Fruit fly (Drosophila melanogaster): ENCODE measurements around the gene CG14286.
A peak's percentile ranks its signal among the peaks of the same experiment; 100 is the strongest.

Gene CG14286

DNA sequence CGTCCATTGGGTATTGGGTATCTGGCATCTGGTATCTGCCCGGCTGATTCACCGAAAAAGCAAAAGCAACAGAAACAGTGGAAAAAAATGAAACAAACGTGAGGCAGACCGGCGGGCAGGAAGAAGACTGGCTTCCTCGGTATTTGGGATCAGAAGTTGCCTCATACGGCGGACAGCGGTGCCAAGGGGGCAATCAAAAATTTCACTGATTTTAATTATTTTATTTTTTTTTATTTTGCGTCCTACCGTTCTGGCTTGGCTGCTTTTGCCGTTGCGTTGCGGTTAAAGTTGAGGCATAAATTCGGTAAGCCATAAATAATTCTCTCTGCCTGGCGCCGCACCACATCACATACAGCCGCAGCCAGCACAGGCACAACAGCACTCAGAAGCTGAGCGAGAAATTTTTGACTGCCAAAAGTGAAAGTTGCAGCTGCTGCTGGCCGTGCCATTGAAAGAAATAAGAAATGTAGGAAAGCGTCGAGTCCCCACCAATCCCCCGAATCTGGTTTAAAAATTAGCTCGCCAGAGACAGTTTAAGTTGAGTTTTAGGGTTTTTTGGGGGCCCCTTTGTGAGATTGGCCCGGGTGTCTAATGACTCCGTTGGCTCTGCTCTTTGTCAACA is 12.7 kb downstream of the CG14286 start:
- TF ChIP-seq noc (tag; optimal IDR thresholded peaks at IDR 0.05), result no peak

DNA sequence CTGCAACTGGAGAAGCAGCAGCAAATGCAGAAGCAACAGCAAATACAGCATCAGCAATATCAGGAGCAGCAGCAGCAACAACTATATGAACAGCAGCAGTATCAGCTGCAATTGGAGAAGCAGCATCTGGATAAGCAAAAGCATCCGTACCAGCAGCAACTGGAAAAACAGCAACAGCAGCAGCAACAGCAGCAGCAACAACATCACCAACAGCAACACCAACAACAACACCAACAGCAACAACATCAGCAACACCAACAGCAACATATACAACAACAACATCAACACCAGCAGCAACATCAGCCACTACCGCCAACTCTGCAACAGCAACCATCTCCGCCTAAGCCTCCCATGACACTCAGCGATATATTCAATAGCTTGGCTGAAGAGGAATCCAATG is 16.8 kb downstream of the CG14286 start:
- no peak for TF ChIP-seq noc (tag; optimal IDR thresholded peaks at IDR 0.05)

DNA sequence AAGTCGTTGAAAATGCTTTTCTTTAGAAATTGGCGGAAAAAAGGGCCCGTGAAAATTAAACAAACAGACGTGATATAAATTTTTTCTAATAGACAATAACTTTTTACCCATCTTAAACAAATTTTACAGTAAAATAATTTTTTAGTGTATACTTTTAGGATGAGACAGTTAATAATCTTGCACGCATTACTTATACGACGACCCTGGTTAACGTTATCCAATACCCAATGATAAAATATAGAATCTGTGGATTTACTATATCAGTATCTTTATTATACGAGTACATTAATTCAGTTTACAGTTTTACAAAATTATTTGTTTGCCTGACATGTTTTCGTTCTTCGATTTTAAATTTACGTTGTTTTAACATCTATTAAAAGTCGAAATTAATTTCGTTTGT is 20.7 kb downstream of the CG14286 start:
- no peak for TF ChIP-seq noc (tag; optimal IDR thresholded peaks at IDR 0.05)

DNA sequence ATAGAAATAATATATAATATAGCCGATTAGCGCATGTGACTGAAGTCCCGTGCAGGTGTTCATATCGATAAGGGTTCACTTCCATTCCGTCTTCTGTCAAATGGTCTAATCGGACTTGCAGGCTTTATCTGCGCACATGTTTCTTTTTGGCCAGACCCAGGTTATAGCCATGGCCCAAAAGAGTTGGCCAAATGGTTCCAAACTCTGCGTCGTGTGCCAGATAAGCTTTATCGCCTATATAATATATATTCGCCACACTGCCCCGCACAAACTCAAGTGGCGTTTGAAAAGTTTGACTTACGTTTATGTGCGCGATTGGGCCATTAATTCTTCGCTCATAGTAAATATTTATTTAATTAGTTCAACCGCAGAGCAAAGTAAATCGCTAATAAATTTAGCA is 27.4 kb downstream of the CG14286 start:
- peak; percentile 48 for TF ChIP-seq noc (tag; optimal IDR thresholded peaks at IDR 0.05)

DNA sequence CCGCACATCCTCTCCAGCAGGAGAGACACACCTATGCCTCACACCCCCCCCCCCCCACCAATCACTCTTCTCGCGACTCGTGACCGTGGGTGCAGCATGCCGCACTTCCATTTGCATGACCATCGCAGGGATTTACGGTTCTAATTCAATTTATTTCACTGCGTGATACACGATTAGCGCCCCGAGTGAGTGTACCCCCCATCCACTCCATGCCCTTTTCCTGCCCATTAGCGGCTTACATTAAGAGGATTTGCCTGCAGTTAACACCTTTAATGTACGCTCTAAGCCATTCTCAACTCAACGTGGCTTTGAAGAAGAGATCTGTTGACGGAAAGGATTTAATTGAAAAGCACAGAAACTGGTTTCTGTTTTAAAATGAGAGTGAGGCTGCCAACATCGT is 28.6 kb downstream of the CG14286 start:
- TF ChIP-seq noc (tag; optimal IDR thresholded peaks at IDR 0.05), result no peak

DNA sequence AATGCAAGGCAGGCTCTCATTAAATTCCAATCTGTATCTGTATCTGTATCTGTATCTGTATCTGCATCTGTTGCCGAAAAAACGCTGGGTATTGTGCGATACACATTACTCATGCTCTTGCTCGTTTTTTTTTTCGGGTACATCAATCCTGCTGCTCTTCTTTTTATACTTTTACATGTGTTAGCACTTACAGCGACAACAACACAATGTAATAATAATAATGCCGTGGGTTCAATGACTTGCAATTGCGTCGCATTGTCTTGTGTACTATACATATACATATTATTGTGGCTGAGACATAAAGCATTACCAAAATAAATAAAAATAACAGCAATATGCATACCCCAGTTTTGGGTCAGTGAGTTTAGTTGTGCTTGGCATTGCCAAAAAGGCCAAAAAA is 30.9 kb downstream of the CG14286 start:
- no peak for TF ChIP-seq noc (tag; optimal IDR thresholded peaks at IDR 0.05)

DNA sequence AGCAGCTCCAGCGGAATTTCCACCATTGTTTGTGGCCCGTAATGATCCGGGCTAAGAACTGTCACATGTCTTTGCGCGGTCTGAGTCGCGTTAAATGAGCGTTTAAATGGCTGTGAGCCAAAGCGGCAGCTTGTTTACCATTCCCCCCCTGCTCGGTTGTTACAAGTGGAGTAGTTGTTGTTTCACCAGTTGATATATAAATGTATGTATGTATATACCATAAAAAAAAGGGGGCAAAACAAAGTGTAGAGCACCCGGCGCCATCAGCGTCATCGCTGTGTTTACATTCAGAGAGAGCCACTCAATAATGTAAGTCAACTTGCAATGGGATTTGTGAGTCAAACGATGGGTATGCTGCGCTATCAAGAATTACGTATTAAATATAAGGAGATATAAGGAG is 33.0 kb downstream of the CG14286 start:
- no peak for TF ChIP-seq noc (tag; optimal IDR thresholded peaks at IDR 0.05)

DNA sequence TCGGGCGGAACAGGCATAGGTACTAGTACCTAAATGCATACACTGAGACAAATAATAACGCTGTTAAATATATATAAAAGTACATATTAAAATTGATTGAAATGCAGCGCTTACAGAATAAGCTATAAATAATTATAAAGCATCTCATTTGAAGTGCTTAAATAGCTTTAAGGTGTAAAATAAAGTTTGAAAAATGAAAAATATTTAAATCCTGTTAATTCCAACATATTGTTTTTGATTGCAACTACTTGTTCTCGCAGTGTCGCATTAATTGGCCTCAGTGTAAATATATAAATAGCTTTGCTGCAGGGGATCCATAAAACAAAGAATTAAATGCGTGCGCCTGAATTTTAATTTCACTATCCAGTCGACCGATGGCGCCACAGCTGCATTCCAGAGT is 34.5 kb downstream of the CG14286 start:
- TF ChIP-seq noc (tag; optimal IDR thresholded peaks at IDR 0.05), result no peak

DNA sequence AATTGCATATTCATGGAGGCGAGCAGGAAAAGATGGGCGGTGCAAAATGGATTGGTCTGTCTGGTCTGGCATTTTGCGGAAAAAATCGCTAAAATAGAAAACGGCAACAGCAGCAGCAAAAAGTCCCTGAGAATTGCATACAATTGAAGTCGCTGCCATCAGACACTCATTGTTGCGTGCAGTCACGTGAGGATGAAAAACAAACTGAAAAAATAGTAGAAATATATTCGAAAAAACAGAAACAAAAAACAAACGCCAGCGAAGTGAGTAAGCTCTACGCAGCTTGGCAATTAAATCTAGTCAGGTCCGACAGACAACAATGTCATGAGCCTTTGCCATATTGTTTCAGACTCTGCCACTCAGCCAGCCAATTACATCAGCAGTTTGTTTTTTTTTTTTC is 35.4 kb downstream of the CG14286 start:
- TF ChIP-seq noc (tag; optimal IDR thresholded peaks at IDR 0.05), result no peak

DNA sequence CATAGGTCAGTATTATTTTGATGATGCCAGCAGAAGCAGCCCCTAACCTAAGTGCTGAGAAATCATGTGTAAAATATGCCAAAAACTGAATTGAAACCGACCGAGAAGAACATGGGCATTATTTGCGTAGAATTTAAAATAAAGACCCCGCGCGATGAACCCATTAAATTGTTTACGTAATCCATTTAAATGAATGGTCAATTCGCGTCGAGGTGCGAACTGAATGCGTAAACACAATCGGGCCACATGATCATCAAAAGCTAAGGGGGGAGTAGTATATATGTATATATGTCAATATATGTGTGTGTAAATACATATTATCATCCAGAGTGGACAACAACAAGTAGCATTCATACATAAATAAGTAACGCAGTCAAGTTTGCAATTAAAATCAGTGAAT is 36.3 kb downstream of the CG14286 start:
- TF ChIP-seq noc (tag; optimal IDR thresholded peaks at IDR 0.05), result peak; percentile 29

DNA sequence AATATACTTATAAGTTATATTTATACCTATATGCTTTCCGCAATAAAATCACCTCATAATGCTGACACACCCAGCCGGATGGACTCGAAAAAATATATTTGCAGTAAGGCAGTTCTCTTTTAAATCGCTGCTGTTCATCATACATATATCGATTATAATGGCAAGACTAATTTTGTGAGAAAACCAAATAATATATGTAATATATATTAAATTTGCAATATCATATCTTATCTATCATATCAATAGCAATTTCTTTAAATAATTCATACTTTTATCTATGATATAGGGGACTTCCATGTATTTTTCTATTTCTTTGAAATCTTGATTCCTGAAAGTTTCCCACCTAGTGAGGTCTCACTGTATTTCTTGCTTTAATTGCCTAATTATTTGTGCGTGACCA is 38.7 kb downstream of the CG14286 start:
- TF ChIP-seq noc (tag; optimal IDR thresholded peaks at IDR 0.05), result peak; percentile 32

DNA sequence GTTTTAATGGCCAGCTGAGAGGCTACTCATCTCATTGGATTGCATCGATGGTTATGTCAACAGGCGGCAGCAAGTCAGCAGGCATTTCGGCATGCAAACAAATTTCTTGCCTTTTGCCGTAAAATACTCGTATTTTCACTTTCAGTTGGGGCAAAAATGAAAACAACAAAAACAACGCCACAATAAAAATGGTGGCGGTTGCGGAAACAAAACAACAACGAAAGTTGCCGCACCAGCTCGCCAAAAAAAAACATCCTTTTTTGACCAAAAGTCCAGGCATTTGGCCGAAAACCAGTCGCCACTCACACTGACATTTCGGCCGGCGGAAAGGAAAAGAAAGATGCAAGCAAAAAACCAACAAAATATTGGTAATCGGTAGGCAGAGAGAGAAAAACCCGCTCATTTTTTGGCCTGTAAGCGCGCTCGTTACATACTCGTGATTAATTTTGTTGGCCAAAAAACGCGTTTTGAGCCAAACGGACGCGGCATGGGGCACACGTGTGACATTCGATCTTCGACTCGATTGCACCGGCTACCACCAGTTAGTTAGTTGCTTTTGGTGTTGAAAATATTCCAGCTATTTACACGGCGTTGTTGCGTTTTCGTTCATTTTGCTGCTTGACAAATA is 40.3 kb downstream of the CG14286 start:
- TF ChIP-seq noc (tag; optimal IDR thresholded peaks at IDR 0.05), result no peak

DNA sequence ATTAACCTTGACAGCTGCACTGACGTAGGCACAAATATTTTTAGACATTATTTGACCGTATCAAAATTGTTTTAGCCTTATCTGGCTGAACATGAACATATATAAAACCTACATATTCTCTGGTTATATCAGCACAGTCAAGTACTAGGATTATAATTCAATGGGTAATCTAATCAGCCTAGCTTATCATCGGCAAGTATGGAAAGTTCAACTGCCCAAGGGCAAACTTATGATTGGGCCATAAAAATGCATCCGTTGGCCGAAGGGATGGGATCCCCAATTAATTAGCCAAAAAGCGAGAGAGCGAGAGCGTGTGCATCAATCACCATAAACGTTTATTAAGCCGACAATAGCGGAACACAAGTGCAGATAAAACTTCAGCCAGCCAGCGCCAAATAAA is 41.6 kb downstream of the CG14286 start:
- no peak for TF ChIP-seq noc (tag; optimal IDR thresholded peaks at IDR 0.05)

DNA sequence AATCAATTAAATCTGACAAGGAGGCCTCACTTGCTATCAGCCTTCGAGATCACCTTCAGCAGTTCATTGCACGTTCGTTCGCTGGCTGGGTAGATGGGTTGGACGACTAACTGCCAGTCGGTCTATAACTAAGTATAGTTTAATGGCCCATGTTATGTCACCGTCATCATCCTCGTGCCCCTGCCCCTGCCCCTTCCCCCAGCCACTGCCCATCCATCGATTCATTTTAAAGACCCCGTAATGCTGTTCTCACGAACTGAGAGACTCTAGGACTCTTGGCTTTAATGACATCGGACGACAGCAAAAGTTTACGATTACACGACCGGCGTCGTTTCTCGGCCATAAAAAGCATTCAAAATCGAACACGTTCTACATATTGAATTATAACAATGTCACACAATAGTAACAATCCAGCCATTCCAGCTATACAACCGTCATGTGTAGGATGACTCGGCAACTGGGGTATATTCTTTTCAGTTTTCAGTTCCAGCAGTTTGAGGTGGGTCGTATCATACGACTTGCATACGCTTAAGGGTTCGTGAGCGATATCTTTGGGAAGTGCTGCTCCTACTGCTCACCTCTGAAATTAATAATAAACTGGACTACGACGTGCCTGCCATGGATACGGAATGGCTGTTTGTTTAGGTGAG is 43.2 kb downstream of the CG14286 start:
- TF ChIP-seq noc (tag; optimal IDR thresholded peaks at IDR 0.05), result no peak

DNA sequence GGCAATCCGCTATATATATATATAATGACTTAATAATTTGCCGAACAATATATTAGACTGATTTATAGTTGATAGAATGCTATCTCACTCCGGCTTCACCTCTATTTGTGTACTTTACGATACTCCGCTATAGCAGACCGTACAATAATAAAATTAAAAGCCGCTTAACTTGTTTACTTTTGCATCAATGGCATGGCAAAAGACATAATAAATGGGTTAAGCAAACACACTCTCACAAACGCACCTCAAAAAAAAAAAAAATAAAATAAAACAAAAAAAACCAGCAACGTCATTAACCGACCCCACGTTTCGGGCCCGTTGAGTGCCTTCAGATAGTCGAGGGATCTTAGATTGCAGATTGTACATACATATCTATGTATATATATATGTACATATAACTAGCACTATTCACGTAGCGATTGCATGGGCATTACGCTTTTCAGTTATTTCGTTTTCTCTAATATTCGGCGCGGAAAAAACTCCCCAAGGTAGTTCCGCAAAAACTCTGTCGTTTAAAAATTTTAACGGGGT is 44.0 kb downstream of the CG14286 start:
- TF ChIP-seq noc (tag; optimal IDR thresholded peaks at IDR 0.05), result no peak

DNA sequence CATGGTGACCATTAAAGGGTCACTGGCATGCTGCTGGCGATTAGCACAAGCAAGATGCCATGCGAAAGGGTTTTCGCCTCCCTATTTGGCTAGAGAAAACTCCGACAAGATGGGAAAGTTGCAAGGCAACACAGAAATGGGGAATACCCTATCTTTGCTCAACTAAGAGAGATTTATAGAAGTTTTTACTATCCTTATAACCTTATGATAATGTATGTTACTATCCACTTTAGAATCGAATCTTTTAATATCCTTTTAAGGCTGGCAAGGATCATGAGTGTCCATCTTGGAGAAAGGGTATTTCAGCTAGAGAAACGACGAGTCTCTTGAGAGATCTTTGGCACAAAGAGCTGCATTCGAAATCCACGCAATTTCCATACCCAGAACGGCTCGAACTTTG is 45.8 kb downstream of the CG14286 start:
- TF ChIP-seq noc (tag; optimal IDR thresholded peaks at IDR 0.05), result no peak

Measured in whole organism, larva.